Worm (Caenorhabditis elegans) whole organism, young adult: ENCODE measurements around the gene B0024.3.

Experiments used
- B0035.1 ChIP-seq: sonication (generic microtip); optimal IDR thresholded peaks from 2 replicates; lab custom pipeline; 2016; ENCODE audit warnings: missing genetic modification characterization, mild to moderate bottlenecking, missing compliant biosample characterization, missing genotype, missing genetic modification reagents
- C06A6.2 ChIP-seq: fragments of 200-800 bp; sonication (Bioruptor generic); conservative IDR thresholded peaks from 2 replicates; pipeline ENCODE4 v1.3.6; 2022; ENCODE audit warnings: missing genetic modification characterization, missing compliant biosample characterization
- C17E4.6 ChIP-seq: fragments of 200-800 bp; sonication (Bioruptor generic); IDR thresholded peaks from 2 replicates; pipeline ENCODE4 v1.3.6; 2022; ENCODE audit warnings: missing genetic modification reagents, missing genetic modification characterization, missing compliant biosample characterization
- D2030.7 ChIP-seq: fragments of 200-800 bp; sonication (Bioruptor generic); IDR thresholded peaks from 2 replicates; pipeline ENCODE4 v1.3.6; 2022; ENCODE audit warnings: missing genetic modification reagents, missing genetic modification characterization, missing compliant biosample characterization
- F10E7.11 ChIP-seq: sonication (generic microtip); optimal IDR thresholded peaks from 2 replicates; lab custom pipeline; 2017; ENCODE audit warnings: mild to moderate bottlenecking, missing genetic modification characterization, moderate library complexity, missing compliant biosample characterization
- F39B2.1 ChIP-seq: fragments of 200-800 bp; sonication (Bioruptor generic); IDR thresholded peaks from 2 replicates; pipeline ENCODE4 v1.3.6; 2022; ENCODE audit warnings: missing genetic modification reagents, missing genetic modification characterization, missing compliant biosample characterization
- F49E8.2 ChIP-seq: sonication (generic microtip); optimal IDR thresholded peaks from 3 replicates; lab custom pipeline; 2017; ENCODE audit warnings: missing genetic modification characterization, mild to moderate bottlenecking, missing compliant biosample characterization, antibody characterized with exemption, moderate library complexity; ENCODE audit not compliant: insufficient read depth
- F52B5.7 ChIP-seq: sonication (generic microtip); optimal IDR thresholded peaks from 2 replicates; lab custom pipeline; 2016; ENCODE audit warnings: mild to moderate bottlenecking, missing genetic modification characterization, missing compliant biosample characterization
- F55B11.4 ChIP-seq: sonication (generic microtip); optimal IDR thresholded peaks from 2 replicates; lab custom pipeline; 2016; ENCODE audit warnings: missing compliant biosample characterization, missing genetic modification characterization, borderline replicate concordance; ENCODE audit not compliant: insufficient read depth
- Y67H2A.10 ChIP-seq: fragments of 200-800 bp; sonication (Bioruptor generic); conservative IDR thresholded peaks from 2 replicates; pipeline ENCODE4 v1.3.6; 2022; ENCODE audit warnings: missing genetic modification reagents, missing genetic modification characterization, missing compliant biosample characterization
- Y95B8A.8 ChIP-seq: fragments of 200-800 bp; sonication (Bioruptor generic); IDR thresholded peaks from 2 replicates; pipeline ENCODE4 v1.3.6; 2022; ENCODE audit warnings: missing genetic modification reagents, missing genetic modification characterization, missing compliant biosample characterization
- akir-1 ChIP-seq: fragments of 200-800 bp; sonication (Bioruptor generic); optimal IDR thresholded peaks from 2 replicates; lab custom pipeline; 2018; ENCODE audit warnings: mild to moderate bottlenecking, missing genetic modification characterization, moderate library complexity, missing compliant biosample characterization
- aptf-3 ChIP-seq: fragments of 200-800 bp; sonication (Bioruptor generic); IDR thresholded peaks from 2 replicates; pipeline ENCODE4 v1.3.6; 2022; ENCODE audit warnings: missing genetic modification characterization, missing compliant biosample characterization
- bed-2 ChIP-seq: fragments of 200-800 bp; sonication (Bioruptor generic); IDR thresholded peaks from 2 replicates; pipeline ENCODE4 v1.3.6; 2022; ENCODE audit warnings: missing genetic modification reagents, missing genetic modification characterization, missing compliant biosample characterization
- ccch-3 ChIP-seq: fragments of 200-800 bp; sonication (Bioruptor generic); optimal IDR thresholded peaks from 2 replicates; lab custom pipeline; 2018; ENCODE audit warnings: mild to moderate bottlenecking, missing genetic modification characterization, missing compliant biosample characterization
- cebp-2 ChIP-seq: fragments of 200-800 bp; sonication (Bioruptor generic); IDR thresholded peaks from 2 replicates; pipeline ENCODE4 v1.3.6; 2022; ENCODE audit warnings: missing genetic modification characterization, missing compliant biosample characterization
- ceh-27 ChIP-seq: fragments of 200-800 bp; sonication (Bioruptor generic); optimal IDR thresholded peaks from 2 replicates; lab custom pipeline; 2018; ENCODE audit warnings: mild to moderate bottlenecking, missing genetic modification characterization, moderate library complexity, missing compliant biosample characterization
- ceh-58 ChIP-seq: fragments of 200-800 bp; sonication (Bioruptor generic); IDR thresholded peaks from 2 replicates; pipeline ENCODE4 v1.3.6; 2022; ENCODE audit warnings: missing genetic modification characterization, missing compliant biosample characterization
- chd-7 ChIP-seq: sonication (generic microtip); optimal IDR thresholded peaks from 2 replicates; lab custom pipeline; 2016; ENCODE audit warnings: mild to moderate bottlenecking, missing genetic modification characterization, moderate library complexity, missing compliant biosample characterization
- dox-1 ChIP-seq: fragments of 200-800 bp; sonication (Bioruptor generic); IDR thresholded peaks from 2 replicates; pipeline ENCODE4 v1.3.6; 2022; ENCODE audit warnings: missing genetic modification reagents, missing genetic modification characterization, missing compliant biosample characterization
- dpl-1 ChIP-seq: fragments of 150-350 bp; optimal IDR thresholded peaks from 2 replicates; lab custom pipeline; 2014; ENCODE audit warnings: missing biosample characterization, missing genetic modification reagents, missing genetic modification characterization
- egl-18 ChIP-seq: fragments of 200-800 bp; sonication (Bioruptor generic); IDR thresholded peaks from 2 replicates; pipeline ENCODE4 v1.3.6; 2022; ENCODE audit warnings: missing genetic modification reagents, missing genetic modification characterization, missing compliant biosample characterization
- fkh-3 ChIP-seq: sonication (generic microtip); optimal IDR thresholded peaks from 2 replicates; lab custom pipeline; 2016; ENCODE audit warnings: mild to moderate bottlenecking, missing genetic modification characterization, missing compliant biosample characterization
- hlh-26 ChIP-seq: fragments of 200-800 bp; sonication (Bioruptor generic); conservative IDR thresholded peaks from 2 replicates; pipeline ENCODE4 v1.3.6; 2022; ENCODE audit warnings: missing genetic modification reagents, missing genetic modification characterization, missing compliant biosample characterization
- hmg-1.2 ChIP-seq: fragments of 200-800 bp; sonication (Bioruptor generic); IDR thresholded peaks from 2 replicates; pipeline ENCODE4 v1.3.6; 2022; ENCODE audit warnings: missing genetic modification reagents, missing genetic modification characterization, missing compliant biosample characterization
- let-526 ChIP-seq: fragments of 200-800 bp; sonication (Bioruptor generic); IDR thresholded peaks from 2 replicates; pipeline ENCODE4 v1.3.6; 2022; ENCODE audit warnings: missing genetic modification reagents, missing genetic modification characterization, missing compliant biosample characterization
- lin-26 ChIP-seq: fragments of 200-800 bp; sonication (Bioruptor generic); IDR thresholded peaks from 2 replicates; pipeline ENCODE4 v1.3.6; 2022; ENCODE audit warnings: missing genetic modification reagents, missing genetic modification characterization, missing compliant biosample characterization
- lin-54 ChIP-seq: fragments of 200-800 bp; sonication (Bioruptor generic); optimal IDR thresholded peaks from 2 replicates; lab custom pipeline; 2018; ENCODE audit warnings: mild to moderate bottlenecking, missing genetic modification characterization, missing compliant biosample characterization
- lir-1 ChIP-seq: fragments of 200-800 bp; sonication (Bioruptor generic); conservative IDR thresholded peaks from 2 replicates; pipeline ENCODE4 v1.3.6; 2022; ENCODE audit warnings: missing genetic modification reagents, missing genetic modification characterization, missing compliant biosample characterization
- lsy-27 ChIP-seq: sonication (generic microtip); optimal IDR thresholded peaks from 2 replicates; lab custom pipeline; 2017; ENCODE audit warnings: missing genetic modification characterization, mild to moderate bottlenecking, missing compliant biosample characterization, antibody characterized with exemption, missing genotype, borderline replicate concordance; ENCODE audit not compliant: insufficient read depth
- madf-10 ChIP-seq: sonication (generic microtip); optimal IDR thresholded peaks from 2 replicates; lab custom pipeline; 2016; ENCODE audit warnings: mild to moderate bottlenecking, missing genetic modification characterization, missing compliant biosample characterization
- madf-3 ChIP-seq: fragments of 200-800 bp; sonication (Bioruptor generic); IDR thresholded peaks from 2 replicates; pipeline ENCODE4 v1.3.6; 2022; ENCODE audit warnings: missing genetic modification reagents, missing genetic modification characterization, missing compliant biosample characterization
- madf-6 ChIP-seq: fragments of 200-800 bp; sonication (Bioruptor generic); IDR thresholded peaks from 2 replicates; pipeline ENCODE4 v1.3.6; 2022; ENCODE audit warnings: missing genetic modification reagents, missing genetic modification characterization, missing compliant biosample characterization
- mcd-1 ChIP-seq: fragments of 200-800 bp; sonication (Bioruptor generic); IDR thresholded peaks from 2 replicates; pipeline ENCODE4 v1.3.6; 2022; ENCODE audit warnings: missing genetic modification reagents, missing genetic modification characterization, missing compliant biosample characterization
- mel-28 ChIP-seq: sonication (generic microtip); optimal IDR thresholded peaks from 2 replicates; lab custom pipeline; 2016; ENCODE audit warnings: borderline replicate concordance, mild to moderate bottlenecking, missing genetic modification characterization, missing compliant biosample characterization
- mes-4 ChIP-seq: sonication (generic microtip); optimal IDR thresholded peaks from 2 replicates; lab custom pipeline; 2016; ENCODE audit warnings: missing genotype, missing genetic modification characterization, missing compliant biosample characterization
- nhr-120 ChIP-seq: fragments of 200-800 bp; sonication (Bioruptor generic); IDR thresholded peaks from 2 replicates; pipeline ENCODE4 v1.3.6; 2022; ENCODE audit warnings: missing genetic modification characterization, missing compliant biosample characterization
- rcor-1 ChIP-seq: fragments of 200-800 bp; sonication (Bioruptor generic); IDR thresholded peaks from 2 replicates; pipeline ENCODE4 v1.3.6; 2022; ENCODE audit warnings: missing genetic modification reagents, missing genetic modification characterization, missing compliant biosample characterization
- sdz-38 ChIP-seq: sonication (generic microtip); optimal IDR thresholded peaks from 2 replicates; lab custom pipeline; 2016; ENCODE audit warnings: missing genotype, missing genetic modification characterization, missing compliant biosample characterization
- snpc-3.4 ChIP-seq: sonication (generic microtip); optimal IDR thresholded peaks from 2 replicates; lab custom pipeline; 2017; ENCODE audit warnings: missing genetic modification characterization, mild to moderate bottlenecking, missing compliant biosample characterization, antibody characterized with exemption, moderate library complexity, missing genotype, missing genetic modification reagents
- sptf-2 ChIP-seq: fragments of 200-800 bp; sonication (Bioruptor generic); optimal IDR thresholded peaks from 2 replicates; lab custom pipeline; 2018; ENCODE audit warnings: mild to moderate bottlenecking, missing genetic modification characterization, missing compliant biosample characterization
- tbx-9 ChIP-seq: sonication (generic microtip); optimal IDR thresholded peaks from 2 replicates; lab custom pipeline; 2016; ENCODE audit warnings: borderline replicate concordance, missing genetic modification characterization, inconsistent platforms, missing compliant biosample characterization
- tlf-1 ChIP-seq: fragments of 200-800 bp; sonication (Bioruptor generic); optimal IDR thresholded peaks from 2 replicates; lab custom pipeline; 2018; ENCODE audit warnings: mild to moderate bottlenecking, missing genetic modification characterization, missing compliant biosample characterization
- unc-130 ChIP-seq: sonication (generic microtip); optimal IDR thresholded peaks from 2 replicates; lab custom pipeline; 2016; ENCODE audit warnings: missing genetic modification reagents, missing genetic modification characterization, missing compliant biosample characterization
- zfh-2 ChIP-seq: fragments of 200-800 bp; sonication (Bioruptor generic); conservative IDR thresholded peaks from 2 replicates; pipeline ENCODE4 v1.3.6; 2022; ENCODE audit warnings: missing genetic modification reagents, missing genetic modification characterization, missing compliant biosample characterization
- zim-3 ChIP-seq: sonication (generic microtip); optimal IDR thresholded peaks from 2 replicates; lab custom pipeline; 2017; ENCODE audit warnings: mild to moderate bottlenecking, missing genetic modification characterization, moderate library complexity, missing compliant biosample characterization
- ztf-18 ChIP-seq: sonication (generic microtip); optimal IDR thresholded peaks from 2 replicates; lab custom pipeline; 2016; ENCODE audit warnings: missing genotype, mild to moderate bottlenecking, missing genetic modification characterization, missing compliant biosample characterization
- ztf-28 ChIP-seq: fragments of 200-800 bp; sonication (Bioruptor generic); IDR thresholded peaks from 2 replicates; pipeline ENCODE4 v1.3.6; 2022; ENCODE audit warnings: missing genetic modification reagents, missing genetic modification characterization, missing compliant biosample characterization

Gene B0024.3

ce11 chrV:10238665-10239064, 48.7 kb upstream of the B0024.3 start, which contains the start of gene fubl-1 (continued):
- TF ChIP-seq ztf-28 (GFP tag; lab: Robert Waterston, UW) (0 out of 2 replicates have a peak, but pooled peaks have one; percentile 48), F55B11.4 (tag; lab: Kevin White, UChicago) (no peak), ceh-58 (GFP tag; lab: Robert Waterston, UW) (no peak), lir-1 (no peak), dpl-1 (GFP tag; lab: Kevin White, UChicago) (no peak), madf-3 (GFP tag; lab: Robert Waterston, UW) (peak; percentile 97), let-526 (GFP tag; lab: Robert Waterston, UW) (no peak), F49E8.2 (tag; lab: Kevin White, UChicago) (no peak), sdz-38 (no peak), lin-26 (0 out of 2 replicates have a peak, but pooled peaks have one; percentile 7), C17E4.6 (GFP tag; lab: Robert Waterston, UW) (no peak), zim-3 (tag; lab: Kevin White, UChicago) (no peak), dox-1 (peak; percentile 65), lin-54 (GFP tag; lab: Kevin White, UChicago) (no peak), aptf-3 (GFP tag; lab: Robert Waterston, UW) (no peak), rcor-1 (GFP tag; lab: Robert Waterston, UW) (no peak), zfh-2 (GFP tag; lab: Robert Waterston, UW) (no peak), C06A6.2 (GFP tag; lab: Robert Waterston, UW) (no peak), ztf-18 (tag; lab: Kevin White, UChicago) (no peak), hmg-1.2 (GFP tag; lab: Robert Waterston, UW) (peak; percentile 29; the same call in 1 of the 2 replicates), F10E7.11 (no peak), B0035.1 (tag; lab: Kevin White, UChicago) (no peak), hlh-26 (GFP tag; lab: Robert Waterston, UW) (no peak), nhr-120 (GFP tag; lab: Robert Waterston, UW) (no peak), mcd-1 (GFP tag; lab: Robert Waterston, UW) (peak; percentile 61), F39B2.1 (no peak), sptf-2 (GFP tag; lab: Kevin White, UChicago) (no peak), akir-1 (no peak), egl-18 (no peak), madf-6 (peak; percentile 64; the same call in 1 of the 2 replicates), tbx-9 (no peak), chd-7 (tag; lab: Kevin White, UChicago) (no peak), madf-10 (no peak), tlf-1 (GFP tag; lab: Kevin White, UChicago) (no peak), Y67H2A.10 (GFP tag; lab: Robert Waterston, UW) (no peak; the same call in 1 of the 2 replicates), unc-130 (GFP tag; lab: Kevin White, UChicago) (no peak), ceh-27 (no peak)

DNA sequence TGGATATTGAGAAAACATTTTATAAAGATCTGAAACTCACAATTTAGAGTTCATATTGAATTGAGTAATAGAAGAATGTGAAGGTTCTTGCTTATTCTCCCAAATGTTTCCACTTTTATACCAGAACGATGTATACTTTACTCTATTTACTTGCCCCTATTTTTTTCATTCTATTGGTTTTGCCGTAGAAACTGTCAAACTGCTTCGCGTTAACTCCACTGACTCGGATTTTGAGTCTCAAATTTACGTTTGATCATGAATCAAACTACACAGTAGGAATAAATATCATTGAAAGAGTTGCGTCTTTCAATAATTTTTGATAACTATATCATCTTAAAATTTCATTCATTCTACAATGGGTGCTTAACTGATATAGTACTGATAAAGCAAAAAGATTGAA, 47.5 kb upstream of the B0024.3 start, which contains the start of gene fipr-8:
Gene fipr-8 (minus strand): TSS at position 101 of the 400 bp plus-strand sequence.
- TF ChIP-seq snpc-3.4 (tag; lab: Kevin White, UChicago) (no peak), cebp-2 (GFP tag; lab: Robert Waterston, UW) (no peak), mel-28 (tag; lab: Kevin White, UChicago) (no peak), fkh-3 (tag; lab: Kevin White, UChicago) (no peak), Y67H2A.10 (GFP tag; lab: Robert Waterston, UW) (no peak), F10E7.11 (no peak), ceh-27 (no peak), ccch-3 (GFP tag; lab: Kevin White, UChicago) (no peak), rcor-1 (GFP tag; lab: Robert Waterston, UW) (no peak), hmg-1.2 (GFP tag; lab: Robert Waterston, UW) (no peak), Y95B8A.8 (GFP tag; lab: Robert Waterston, UW) (no peak), ceh-58 (GFP tag; lab: Robert Waterston, UW) (no peak), mes-4 (tag; lab: Kevin White, UChicago) (no peak), lsy-27 (no peak), madf-6 (no peak), F52B5.7 (tag; lab: Kevin White, UChicago) (no peak), D2030.7 (GFP tag; lab: Robert Waterston, UW) (no peak), bed-2 (no peak)
- TF ChIP-seq, all 124 proteins: peak for 0
